Fruit fly (Drosophila melanogaster) whole organism, pupa: ENCODE measurements around the gene CG5815.

ENCODE experiments used
- CG10348 ChIP-seq: fragments of 200-800 bp; sonication (Bioruptor generic); IDR thresholded peaks from 2 replicates; pipeline ENCODE4 v1.3.6; 2022; ENCODE audit warnings: missing biosample characterization, missing genetic modification characterization
- CG12605 ChIP-seq: fragments of 200-800 bp; sonication (Bioruptor generic); IDR thresholded peaks from 2 replicates; pipeline ENCODE4 v1.3.6; 2022; ENCODE audit warnings: missing biosample characterization, missing genetic modification characterization
- CG13204 ChIP-seq: fragments of 200-800 bp; sonication (Bioruptor generic); optimal IDR thresholded peaks from 2 replicates; lab custom pipeline; 2018; ENCODE audit warnings: missing biosample characterization, mild to moderate bottlenecking, missing genetic modification characterization, moderate library complexity
- CG14655 ChIP-seq: fragments of 200-800 bp; sonication (Bioruptor generic); optimal IDR thresholded peaks from 3 replicates; lab custom pipeline; 2017; ENCODE audit warnings: mild to moderate bottlenecking, missing biosample characterization, missing genetic modification reagents, missing genetic modification characterization
- CG15710 ChIP-seq: fragments of 200-800 bp; sonication (Bioruptor generic); optimal IDR thresholded peaks from 2 replicates; lab custom pipeline; 2018; ENCODE audit warnings: missing biosample characterization, mild to moderate bottlenecking, missing genetic modification characterization, moderate library complexity
- CG17806 ChIP-seq: fragments of 200-800 bp; sonication (Bioruptor generic); optimal IDR thresholded peaks from 2 replicates; lab custom pipeline; 2018; ENCODE audit warnings: missing biosample characterization, mild to moderate bottlenecking, missing genetic modification characterization, moderate library complexity
- CG32121 ChIP-seq: fragments of 200-800 bp; sonication (Bioruptor generic); IDR thresholded peaks from 2 replicates; pipeline ENCODE4 v1.3.6; 2022; ENCODE audit warnings: missing biosample characterization, missing genetic modification characterization
- CG34367 ChIP-seq: fragments of 200-800 bp; sonication (Bioruptor generic); optimal IDR thresholded peaks from 2 replicates; lab custom pipeline; 2018; ENCODE audit warnings: missing biosample characterization, mild to moderate bottlenecking, missing genetic modification characterization
- CG4496 ChIP-seq: fragments of 200-800 bp; sonication (Bioruptor generic); IDR thresholded peaks from 3 replicates; pipeline ENCODE4 v1.3.6; 2022; ENCODE audit warnings: missing biosample characterization, missing genetic modification characterization
- CG8159 ChIP-seq: fragments of 200-800 bp; sonication (Bioruptor generic); optimal IDR thresholded peaks from 3 replicates; lab custom pipeline; 2018; ENCODE audit warnings: missing biosample characterization, mild to moderate bottlenecking, missing genetic modification characterization, moderate library complexity
- CG8301 ChIP-seq: fragments of 200-800 bp; sonication (Bioruptor generic); optimal IDR thresholded peaks from 2 replicates; lab custom pipeline; 2018; ENCODE audit warnings: missing biosample characterization, mild to moderate bottlenecking, missing genetic modification characterization
- CG9948 ChIP-seq: fragments of 200-800 bp; sonication (Bioruptor generic); optimal IDR thresholded peaks from 2 replicates; lab custom pipeline; 2018; ENCODE audit warnings: missing biosample characterization, mild to moderate bottlenecking, missing genetic modification characterization, moderate library complexity
- D1 ChIP-seq: fragments of 200-800 bp; sonication (Bioruptor generic); optimal IDR thresholded peaks from 2 replicates; lab custom pipeline; 2018; ENCODE audit warnings: missing biosample characterization, mild to moderate bottlenecking, missing genetic modification characterization, moderate library complexity
- EcR ChIP-seq: fragments of 200-800 bp; sonication (Bioruptor generic); optimal IDR thresholded peaks from 3 replicates; lab custom pipeline; 2019; ENCODE audit warnings: missing biosample characterization, missing genetic modification characterization, mild to moderate bottlenecking, moderate library complexity, missing genetic modification reagents
- Ets98B ChIP-seq: fragments of 200-800 bp; sonication (Bioruptor generic); IDR thresholded peaks from 2 replicates; pipeline ENCODE4 v1.3.6; 2022; ENCODE audit warnings: missing biosample characterization, missing genetic modification characterization
- Pif1A ChIP-seq: fragments of 200-800 bp; sonication (Bioruptor generic); optimal IDR thresholded peaks from 3 replicates; lab custom pipeline; 2016; ENCODE audit warnings: missing biosample characterization, missing genetic modification characterization
- Pif1B ChIP-seq: fragments of 200-800 bp; sonication (Bioruptor generic); optimal IDR thresholded peaks from 3 replicates; lab custom pipeline; 2016; ENCODE audit warnings: missing biosample characterization, missing genetic modification characterization
- Snoo ChIP-seq: fragments of 200-800 bp; sonication (Bioruptor generic); optimal IDR thresholded peaks from 3 replicates; lab custom pipeline; 2017; ENCODE audit warnings: missing biosample characterization, mild to moderate bottlenecking, missing genetic modification characterization, inconsistent platforms
- fd96Ca ChIP-seq: fragments of 200-800 bp; sonication (Bioruptor generic); IDR thresholded peaks from 3 replicates; pipeline ENCODE4 v1.3.6; 2022; ENCODE audit warnings: missing biosample characterization, missing genetic modification characterization
- gl ChIP-seq: fragments of 200-800 bp; sonication (Bioruptor generic); optimal IDR thresholded peaks from 2 replicates; lab custom pipeline; 2018; ENCODE audit warnings: missing biosample characterization, mild to moderate bottlenecking, missing genetic modification characterization
- rn ChIP-seq: fragments of 200-800 bp; sonication (Bioruptor generic); IDR thresholded peaks from 2 replicates; pipeline ENCODE4 v1.3.6; 2022; ENCODE audit warnings: missing biosample characterization, missing genetic modification characterization

The CG5815 gene

dm6 chr3R:27153062-27153878, 40.9 kb downstream of the CG5815 start:
- TF ChIP-seq CG12605 (GFP tag; lab: Robert Waterston, UW) (no peak), CG13204 (GFP tag; lab: Kevin White, UChicago) (peak; percentile 17), Pif1A (GFP tag; lab: Kevin White, UChicago) (no peak), CG8159 (tag; lab: Kevin White, UChicago) (peak; percentile 57), Snoo (tag; lab: Kevin White, UChicago) (peak; percentile 2), CG4496 (GFP tag; lab: Robert Waterston, UW) (no peak), CG9948 (tag; lab: Kevin White, UChicago) (peak; percentile 37), D1 (tag; lab: Kevin White, UChicago) (no peak), CG34367 (peak; percentile 4), CG17806 (tag; lab: Kevin White, UChicago) (peak; percentile 31), gl (tag; lab: Kevin White, UChicago) (no peak), Pif1B (no peak), EcR (GFP tag; lab: Kevin White, UChicago) (no peak), CG10348 (no peak), Ets98B (GFP tag; lab: Robert Waterston, UW) (no peak), CG15710 (tag; lab: Kevin White, UChicago) (peak; percentile 41), CG14655 (GFP tag; lab: Kevin White, UChicago) (peak; percentile 63), fd96Ca (GFP tag; lab: Robert Waterston, UW) (no peak), CG8301 (tag; lab: Kevin White, UChicago) (peak; percentile 13), CG32121 (GFP tag; lab: Robert Waterston, UW) (no peak), rn (GFP tag; lab: Robert Waterston, UW) (no peak)

- TF ChIP-seq CG8301 (tag; lab: Kevin White, UChicago), result no peak
- no peak for TF ChIP-seq D1 (tag; lab: Kevin White, UChicago)
- TF ChIP-seq CG4496 (GFP tag; lab: Robert Waterston, UW), result no peak
- no peak for TF ChIP-seq EcR (GFP tag; lab: Kevin White, UChicago)
- no peak for TF ChIP-seq Pif1B
- no peak for TF ChIP-seq CG13204 (GFP tag; lab: Kevin White, UChicago)
- no peak for TF ChIP-seq CG15710 (tag; lab: Kevin White, UChicago)
- no peak for TF ChIP-seq CG9948 (tag; lab: Kevin White, UChicago)
- no peak for TF ChIP-seq CG10348
- TF ChIP-seq Snoo (tag; lab: Kevin White, UChicago), result no peak
- no peak for TF ChIP-seq fd96Ca (GFP tag; lab: Robert Waterston, UW)
- no peak for TF ChIP-seq Ets98B (GFP tag; lab: Robert Waterston, UW)
- no peak for TF ChIP-seq CG34367
- no peak for TF ChIP-seq CG32121 (GFP tag; lab: Robert Waterston, UW)
- no peak for TF ChIP-seq CG8159 (tag; lab: Kevin White, UChicago)
- TF ChIP-seq, all 21 proteins: peak for 0
Observed at dm6 chr3R:27154001-27154400, 41.6 kb downstream of the CG5815 start.

- TF ChIP-seq CG9948 (tag; lab: Kevin White, UChicago) (no peak), CG32121 (GFP tag; lab: Robert Waterston, UW) (no peak), rn (GFP tag; lab: Robert Waterston, UW) (no peak), CG12605 (GFP tag; lab: Robert Waterston, UW) (no peak), gl (tag; lab: Kevin White, UChicago) (no peak), Snoo (tag; lab: Kevin White, UChicago) (no peak), CG4496 (GFP tag; lab: Robert Waterston, UW) (0 out of 3 replicates have a peak, but pooled peaks have one; percentile 15), CG34367 (no peak), Ets98B (GFP tag; lab: Robert Waterston, UW) (peak; percentile 32; the same call in 1 of the 2 replicates), CG14655 (GFP tag; lab: Kevin White, UChicago) (no peak), EcR (GFP tag; lab: Kevin White, UChicago) (no peak), CG13204 (GFP tag; lab: Kevin White, UChicago) (no peak)
Observed at dm6 chr3R:27157814-27158213, 45.4 kb downstream of the CG5815 start, which contains the start of gene grass. grass (plus strand) TSS chr3R:27157948.

- no peak for TF ChIP-seq CG12605 (GFP tag; lab: Robert Waterston, UW)
- TF ChIP-seq, all 21 proteins: peak for 0
Observed at dm6 chr3R:27159870-27160269, 47.5 kb downstream of the CG5815 start.

dm6 chr3R:27160858-27161257, 48.5 kb downstream of the CG5815 start, which contains the start of gene CG5909:
CG5909 (plus strand) TSS chr3R:27161158.
- TF ChIP-seq Ets98B (GFP tag; lab: Robert Waterston, UW), result no peak
- no peak for TF ChIP-seq CG13204 (GFP tag; lab: Kevin White, UChicago)
- no peak for TF ChIP-seq Snoo (tag; lab: Kevin White, UChicago)

dm6 chr3R:27162824-27163223, 50.5 kb downstream of the CG5815 start, which contains the start of gene ppk31:
ppk31 (plus strand) TSS chr3R:27163124.
- no peak for TF ChIP-seq fd96Ca (GFP tag; lab: Robert Waterston, UW)
- TF ChIP-seq, all 21 proteins: peak for 0
